Fruit fly (Drosophila melanogaster) whole organism, adult: ENCODE data around the gene CG10077.

Source experiments
- CG1620 ChIP-seq: fragments of 200-800 bp; sonication (Bioruptor generic); optimal IDR thresholded peaks from 2 replicates; lab custom pipeline; 2016; ENCODE audit warnings: missing biosample characterization, missing genetic modification characterization
- Clk ChIP-seq: fragments of 200-800 bp; sonication (Bioruptor generic); optimal IDR thresholded peaks from 2 replicates; lab custom pipeline; 2017; ENCODE audit warnings: missing biosample characterization, missing genetic modification characterization
- Hr96 ChIP-seq: fragments of 200-800 bp; sonication (Bioruptor generic); optimal IDR thresholded peaks from 2 replicates; lab custom pipeline; 2016; ENCODE audit warnings: missing biosample characterization, missing genetic modification characterization
- cnc ChIP-seq, 2 experiments: fragments of >200 bp; optimal IDR thresholded peaks; 2 replicates each; lab custom pipeline; 2017
- tj ChIP-seq: fragments of 200-800 bp; sonication (Bioruptor generic); optimal IDR thresholded peaks from 3 replicates; lab custom pipeline; 2017; ENCODE audit warnings: missing biosample characterization, mild to moderate bottlenecking, missing genetic modification characterization, moderate library complexity

DNA sequence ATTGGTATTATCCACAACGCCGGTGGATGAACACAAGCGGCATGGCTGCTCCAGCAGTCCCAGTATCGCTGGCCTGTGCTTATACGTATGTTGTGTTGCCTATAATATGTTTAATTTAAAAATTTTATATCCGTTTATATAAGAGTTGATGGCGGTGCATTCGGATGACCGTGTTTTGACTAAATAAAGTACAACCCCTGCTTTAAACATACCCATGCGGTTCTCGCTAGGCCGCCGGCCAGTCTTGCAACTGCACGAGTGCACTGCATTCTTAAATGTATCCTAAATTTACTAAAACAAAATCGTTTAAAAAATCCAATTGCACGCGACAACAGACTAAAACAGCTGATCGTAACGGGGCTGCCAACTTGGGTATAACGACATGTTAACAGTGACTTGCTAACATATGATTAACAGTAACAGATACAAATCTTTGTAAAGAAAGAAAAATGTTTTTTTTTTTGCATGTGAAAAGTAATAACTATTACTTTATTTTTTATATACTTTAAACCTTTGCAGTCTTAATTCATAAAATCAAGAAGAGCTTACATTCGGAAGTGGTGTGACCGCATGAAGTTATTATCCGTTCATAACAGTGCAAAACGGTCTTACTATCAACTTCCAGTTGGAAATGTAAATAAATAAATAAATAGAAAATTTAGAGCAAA is 2.2 kb upstream of the CG10077 start, which contains the start of the genes Uqcc1 and Surf1:
- TF ChIP-seq tj (GFP tag; lab: Kevin White, UChicago) (no peak), Clk (GFP tag; lab: Kevin White, UChicago) (no peak), cnc (optimal IDR thresholded peaks at IDR 0.05; lab: Kevin White, UChicago) (no peak), CG1620 (GFP tag; lab: Kevin White, UChicago) (no peak), Hr96 (GFP tag; lab: Kevin White, UChicago) (no peak)
